Fruit fly (Drosophila melanogaster) Kc167 (cell line): ENCODE results near the gene CG31207.

Source experiments
- Sin3A ChIP-seq: fragments of >200 bp; optimal IDR thresholded peaks from 2 replicates; lab custom pipeline; 2018; ENCODE audit warnings: missing external identifiers
- h ChIP-seq: fragments of >200 bp; optimal IDR thresholded peaks from 3 replicates; lab custom pipeline; 2018; ENCODE audit warnings: missing external identifiers
- insv ChIP-seq: fragments of >200 bp; optimal IDR thresholded peaks from 3 replicates; lab custom pipeline; 2018; ENCODE audit warnings: missing external identifiers
- psq ChIP-seq: fragments of >200 bp; optimal IDR thresholded peaks from 2 replicates; lab custom pipeline; 2017; ENCODE audit warnings: missing external identifiers

DNA sequence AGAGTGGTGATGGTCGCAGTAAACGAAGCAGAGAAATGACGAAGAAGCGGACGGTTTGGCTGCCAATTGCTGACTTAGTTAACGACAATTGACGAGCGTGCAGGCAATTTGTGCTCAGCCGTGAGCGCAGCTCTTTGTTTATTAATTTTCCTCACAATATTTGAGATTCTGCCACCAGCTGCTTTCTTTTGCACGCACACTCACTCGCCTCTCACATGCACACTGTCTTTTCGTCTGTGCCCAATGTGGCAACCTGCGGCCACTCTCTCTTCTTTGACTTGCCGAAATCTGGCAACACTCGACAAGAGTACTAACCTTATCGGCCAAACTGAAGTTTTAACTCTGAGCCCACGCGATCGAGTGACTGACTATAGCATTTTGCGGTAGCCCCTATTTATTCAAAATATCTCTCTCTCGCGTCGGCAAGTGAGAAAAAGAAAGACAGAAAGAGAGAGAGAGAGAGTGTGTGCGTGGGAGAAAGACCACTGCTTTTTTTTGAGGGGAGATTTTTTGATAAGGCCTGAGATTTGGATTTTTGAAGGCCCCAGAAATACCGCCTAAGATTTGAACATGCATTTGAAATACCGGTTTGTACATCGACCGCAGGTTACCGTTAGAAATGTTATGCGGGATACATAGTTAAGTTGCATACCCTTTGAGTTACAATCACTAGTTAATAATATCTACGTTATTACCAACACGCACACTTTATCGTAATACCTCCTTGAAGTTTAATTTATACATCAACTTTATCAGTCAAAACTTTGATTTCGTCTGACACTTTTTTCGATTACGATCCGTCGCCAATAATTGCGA lies 13.8 kb upstream of the CG31207 start, which contains the start of gene Mvl:
- TF ChIP-seq h (lab: Kevin White, UChicago) (no peak), psq (lab: Kevin White, UChicago) (no peak), insv (no peak), Sin3A (lab: Kevin White, UChicago) (no peak)
